Fruit fly (Drosophila melanogaster) whole organism, prepupa: Measurements from ENCODE around the gene Fbp1.

Experiments
- CG11294 ChIP-seq: fragments of 200-800 bp; sonication (Bioruptor generic); IDR thresholded peaks from 2 replicates; pipeline ENCODE4 v1.3.6; 2022; ENCODE audit warnings: missing biosample characterization, missing genetic modification characterization
- CG16779 ChIP-seq: fragments of 200-800 bp; sonication (Bioruptor generic); optimal IDR thresholded peaks from 3 replicates; lab custom pipeline; 2017; ENCODE audit warnings: missing biosample characterization, mild to moderate bottlenecking, missing genetic modification characterization
- CG3032 ChIP-seq: fragments of 200-800 bp; optimal IDR thresholded peaks from 2 replicates; lab custom pipeline; 2019; ENCODE audit warnings: missing biosample characterization, mild to moderate bottlenecking, missing genetic modification characterization, moderate library complexity
- CG8632 ChIP-seq: fragments of 200-800 bp; sonication (Bioruptor generic); optimal IDR thresholded peaks from 3 replicates; lab custom pipeline; 2016; ENCODE audit warnings: missing biosample characterization, missing genetic modification characterization
- ss ChIP-seq, 2 experiments: fragments of 200-800 bp; sonication (Bioruptor generic); optimal IDR thresholded peaks; 2 replicates in 1 of 2; 3 replicates in 1 of 2; lab custom pipeline; 2017 to 2018; ENCODE audit warnings: mild to moderate bottlenecking in 2 of 2, missing biosample characterization in 2 of 2, missing genetic modification characterization in 2 of 2, moderate library complexity in 1 of 2
- svp ChIP-seq: fragments of 200-800 bp; sonication (Bioruptor generic); peaks from one replicate; lab custom pipeline; 2016; ENCODE audit warnings: missing biosample characterization, missing genetic modification characterization

Gene Fbp1

DNA sequence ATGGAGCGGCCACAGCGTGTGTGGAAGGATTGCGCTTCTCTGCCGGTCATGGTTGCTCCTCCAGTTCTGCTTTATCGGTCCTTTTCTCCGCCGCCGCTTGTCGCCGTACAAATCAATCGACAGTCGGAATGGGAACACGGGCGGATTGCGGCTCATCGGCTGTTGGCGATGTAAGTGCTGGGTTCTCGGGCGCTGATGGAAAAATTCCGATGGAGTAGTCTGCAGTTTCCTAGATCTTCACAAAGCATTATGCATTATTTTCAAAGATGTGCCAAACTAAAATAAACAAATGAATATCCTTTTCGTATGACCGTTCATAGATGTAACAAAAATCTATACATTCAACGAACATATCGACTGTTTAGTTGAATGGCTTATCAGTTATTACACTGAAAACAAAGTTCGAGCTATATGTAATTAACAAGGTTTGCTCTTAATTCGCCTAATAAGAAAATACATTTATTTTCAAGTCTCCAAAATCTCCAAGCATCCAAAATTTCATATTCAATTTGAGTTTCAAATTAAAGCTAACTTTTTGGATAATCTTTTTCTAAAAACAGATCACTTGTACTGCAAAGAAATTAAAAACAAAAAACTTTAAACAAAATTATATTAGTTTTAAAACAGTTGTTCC, 48.1 kb downstream of the Fbp1 start, which contains the start of gene Neurl4 (continued):
- no peak for TF ChIP-seq ss (GFP tag; optimal IDR thresholded peaks at IDR 0.05; lab: Kevin White, UChicago)
- no peak; the same call in 1 of the 2 replicates for TF ChIP-seq CG11294 (GFP tag; lab: Robert Waterston, UW)
- no peak for TF ChIP-seq CG16779 (tag; lab: Kevin White, UChicago)
- TF ChIP-seq svp (GFP tag; lab: Kevin White, UChicago), result no peak
- peak; percentile 77 for TF ChIP-seq CG8632 (GFP tag; lab: Kevin White, UChicago)
- peak; percentile 74 for TF ChIP-seq CG3032 (tag; lab: Kevin White, UChicago)
- TF ChIP-seq, all 60 proteins: peak for 19
